Fruit fly (Drosophila melanogaster): ENCODE results near the gene moi.
A peak's percentile ranks its signal among the peaks of the same experiment; 100 is the strongest.

The moi gene

dm6 chr3R:18220211-18220749 lies 35.0 kb upstream of the moi start, which contains the start of the genes CG7988 and CG7183 (continued):
- TF ChIP-seq CG30020 (tag; optimal IDR thresholded peaks at IDR 0.05) (peak; percentile 89), YL-1 (GFP tag; optimal IDR thresholded peaks at IDR 0.05) (peak; percentile 92), nerfin-2 (GFP tag; IDR thresholded peaks at IDR 0.05; ENCODE audit: partially characterized antibody) (no peak), MESR4 (GFP tag; optimal IDR thresholded peaks at IDR 0.05) (peak; percentile 56), CG12104 (GFP tag; optimal IDR thresholded peaks at IDR 0.05) (peak; percentile 95), dimm (GFP tag; IDR thresholded peaks at IDR 0.05) (peak; percentile 96), CG17385 (GFP tag; optimal IDR thresholded peaks at IDR 0.05) (peak; percentile 100), chif (GFP tag; optimal IDR thresholded peaks at IDR 0.05) (peak; percentile 93 to 98), dmrt99B (tag; optimal IDR thresholded peaks at IDR 0.05) (peak; percentile 98), CG7357 (GFP tag; IDR thresholded peaks at IDR 0.05) (peak; percentile 95), CkIIα-i1 (GFP tag; IDR thresholded peaks at IDR 0.05) (peak; percentile 67), CG6175 (GFP tag; IDR thresholded peaks at IDR 0.05) (peak; percentile 93), tin (GFP tag; optimal IDR thresholded peaks at IDR 0.05) (peak; percentile 97), CG1647 (GFP tag; optimal IDR thresholded peaks at IDR 0.05) (peak; percentile 85), Bgb (GFP tag; IDR thresholded peaks at IDR 0.05; ENCODE audit: partially characterized antibody) (no peak), Aef1 (GFP tag; IDR thresholded peaks at IDR 0.05) (peak; percentile 97), pita (GFP tag; optimal IDR thresholded peaks at IDR 0.05) (no peak), Hr39 (optimal IDR thresholded peaks at IDR 0.05) (no peak), CG8944 (GFP tag; optimal IDR thresholded peaks at IDR 0.05) (peak; percentile 92), CG12155 (GFP tag; optimal IDR thresholded peaks at IDR 0.05) (peak; percentile 97), Side (GFP tag; optimal IDR thresholded peaks at IDR 0.05) (peak; percentile 90), CG11696 (GFP tag; IDR thresholded peaks at IDR 0.05) (peak; percentile 93), tap (tag; optimal IDR thresholded peaks at IDR 0.05) (peak; percentile 97), jigr1 (GFP tag; IDR thresholded peaks at IDR 0.05) (peak; percentile 95), E2f1 (GFP tag; IDR thresholded peaks at IDR 0.05) (peak; percentile 99), Atf3 (GFP tag; optimal IDR thresholded peaks at IDR 0.05) (peak; percentile 95), CG12299 (tag; optimal IDR thresholded peaks at IDR 0.05) (peak; percentile 97), otp (GFP tag; IDR thresholded peaks at IDR 0.05) (peak; percentile 97), da (GFP tag; optimal IDR thresholded peaks at IDR 0.05) (peak; percentile 83), CG9797 (GFP tag; optimal IDR thresholded peaks at IDR 0.05) (peak; percentile 89), CG10959 (GFP tag; IDR thresholded peaks at IDR 0.05) (peak; percentile 97), caup (GFP tag; optimal IDR thresholded peaks at IDR 0.05; ENCODE audit: severe bottlenecking) (peak; percentile 93), Elba2 (GFP tag; optimal IDR thresholded peaks at IDR 0.05) (peak; percentile 93), CG5245 (GFP tag; optimal IDR thresholded peaks at IDR 0.05) (peak; percentile 94), Hr3 (GFP tag; optimal IDR thresholded peaks at IDR 0.05) (peak; percentile 99), CG10462 (GFP tag; optimal IDR thresholded peaks at IDR 0.05) (peak; percentile 96), inv (GFP tag; IDR thresholded peaks at IDR 0.05; ENCODE audit: partially characterized antibody) (no peak), BEAF-32 (GFP tag; optimal IDR thresholded peaks at IDR 0.05) (peak; percentile 38), CG2129 (GFP tag; IDR thresholded peaks at IDR 0.05; ENCODE audit: partially characterized antibody) (no peak), CG6654 (GFP tag; optimal IDR thresholded peaks at IDR 0.05) (peak; percentile 74), CG8290 (GFP tag; optimal IDR thresholded peaks at IDR 0.05) (peak; percentile 98), CG8290 (tag; optimal IDR thresholded peaks at IDR 0.05) (peak in 1 of 2 experiments; percentile 83), sens-2 (GFP tag; IDR thresholded peaks at IDR 0.05) (peak; percentile 93), nom (GFP tag; optimal IDR thresholded peaks at IDR 0.05) (peak; percentile 89), Dad (GFP tag; optimal IDR thresholded peaks at IDR 0.05) (peak; percentile 92), CG7556 (GFP tag; optimal IDR thresholded peaks at IDR 0.05) (peak; percentile 97), unc-4 (GFP tag; IDR thresholded peaks at IDR 0.05; ENCODE audit: partially characterized antibody) (peak; percentile 20; the same call in 1 of the 2 replicates), h (optimal IDR thresholded peaks at IDR 0.05) (no peak), dm (GFP tag; optimal IDR thresholded peaks at IDR 0.05) (peak; percentile 91), NfI (GFP tag; optimal IDR thresholded peaks at IDR 0.05) (peak; percentile 97), aop (GFP tag; IDR thresholded peaks at IDR 0.05) (peak; percentile 87)

Measured in whole organism, embryonic.